Worm (Caenorhabditis elegans): Measurements from ENCODE around the gene tbx-36.

tbx-36 gene

DNA sequence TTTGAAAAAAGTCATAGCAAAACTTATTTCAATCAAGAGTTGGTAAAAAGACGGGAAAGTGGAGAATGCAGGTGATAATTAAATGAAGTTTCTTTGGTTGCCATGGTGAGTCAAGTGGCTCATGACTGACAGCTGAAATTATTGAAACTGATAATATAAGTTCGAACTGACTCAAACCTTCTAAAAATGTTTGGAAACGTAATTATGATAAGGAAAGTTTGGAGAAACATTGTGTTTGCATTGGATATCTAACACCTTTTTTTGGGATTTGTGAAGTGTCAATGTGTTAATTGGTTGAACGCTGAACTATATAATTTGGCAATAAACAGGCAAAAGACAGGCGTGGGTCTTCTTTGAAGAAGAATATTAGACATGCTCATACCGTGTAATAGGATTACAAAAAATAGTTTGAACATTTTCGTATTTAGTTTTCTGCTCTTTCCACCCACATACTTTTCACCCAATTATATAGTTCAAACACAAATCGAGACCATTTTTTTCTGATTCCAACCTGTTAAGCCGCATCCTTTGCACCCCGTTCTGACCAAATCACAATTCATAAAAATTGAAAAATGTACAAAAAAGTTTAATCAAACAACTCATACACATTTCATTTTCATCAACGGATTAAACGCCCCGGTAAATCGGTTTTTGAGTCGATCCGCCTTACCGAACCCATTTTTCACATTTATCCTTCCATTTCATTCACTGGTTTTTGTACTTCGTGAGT is 24.9 kb upstream of the tbx-36 start, which contains the start of the genes srlf-33 and srlf-32:
Gene srlf-33 (minus strand): TSS at position 101 of the 730 bp plus-strand sequence.
Gene srlf-32 (plus strand): TSS at position 680 of the 730 bp plus-strand sequence.
- TF ChIP-seq F57C9.4 (tag; optimal IDR thresholded peaks at IDR 0.05), result no peak
- no peak for TF ChIP-seq ztf-22 (GFP tag; optimal IDR thresholded peaks at IDR 0.05)
- no peak for TF ChIP-seq let-607 (tag; optimal IDR thresholded peaks at IDR 0.05)
- TF ChIP-seq hmg-20 (GFP tag; IDR thresholded peaks at IDR 0.05), result no peak
- TF ChIP-seq F37B4.10 (GFP tag; IDR thresholded peaks at IDR 0.05), result no peak
- no peak for TF ChIP-seq lin-26 (GFP tag; IDR thresholded peaks at IDR 0.05)
- no peak for TF ChIP-seq ztf-25 (GFP tag; IDR thresholded peaks at IDR 0.05)
- no peak for TF ChIP-seq nhr-27 (tag; optimal IDR thresholded peaks at IDR 0.05)
- no peak for TF ChIP-seq attf-5 (GFP tag; optimal IDR thresholded peaks at IDR 0.05)
- TF ChIP-seq bed-2 (GFP tag; IDR thresholded peaks at IDR 0.05), result no peak
- TF ChIP-seq pbrm-1 (GFP tag; IDR thresholded peaks at IDR 0.05), result no peak
- TF ChIP-seq ZK185.1 (tag; optimal IDR thresholded peaks at IDR 0.05; ENCODE audit: poor library complexity, severe bottlenecking), result no peak
- TF ChIP-seq rec-8 (tag; optimal IDR thresholded peaks at IDR 0.05), result no peak
- no peak for TF ChIP-seq dpl-1 (GFP tag; optimal IDR thresholded peaks at IDR 0.05)
- no peak for TF ChIP-seq rcor-1 (GFP tag; IDR thresholded peaks at IDR 0.05)
- TF ChIP-seq dox-1 (GFP tag; IDR thresholded peaks at IDR 0.05), result no peak
- TF ChIP-seq nhr-80 (tag; optimal IDR thresholded peaks at IDR 0.05), result no peak
- no peak for TF ChIP-seq nfyb-1 (GFP tag; IDR thresholded peaks at IDR 0.05)

DNA sequence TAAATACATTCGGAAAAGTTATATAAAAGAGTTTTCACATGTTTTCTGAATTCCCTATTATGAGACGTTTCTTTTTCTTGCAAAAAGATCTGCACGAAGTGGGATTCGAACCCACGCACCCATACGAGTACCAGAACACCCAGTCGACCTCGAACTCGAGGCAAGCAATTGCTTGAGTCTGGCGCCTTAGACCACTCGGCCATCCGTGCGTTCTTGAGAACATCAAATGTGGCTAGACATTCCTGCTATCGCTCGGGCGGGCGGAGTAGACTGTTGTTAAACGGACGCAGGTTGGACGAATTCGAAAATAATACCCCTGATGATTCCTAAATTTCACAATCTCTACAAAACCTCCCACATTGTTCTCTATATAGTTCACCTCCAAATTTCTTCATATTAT is 22.0 kb upstream of the tbx-36 start:
- TF ChIP-seq ztf-28 (GFP tag; IDR thresholded peaks at IDR 0.05) (no peak), lin-26 (GFP tag; IDR thresholded peaks at IDR 0.05) (peak; percentile 51; the same call in 1 of the 2 replicates), Y95B8A.8 (GFP tag; IDR thresholded peaks at IDR 0.05) (0 out of 2 replicates have a peak, but pooled peaks have one; percentile 49), nfyb-1 (GFP tag; IDR thresholded peaks at IDR 0.05) (peak; percentile 48; the same call in 1 of the 2 replicates), Y79H2A.3 (GFP tag; conservative IDR thresholded peaks at IDR 0.05) (no peak), D2030.7 (GFP tag; IDR thresholded peaks at IDR 0.05) (peak; percentile 62; the same call in 1 of the 2 replicates), C17E4.6 (GFP tag; IDR thresholded peaks at IDR 0.05) (no peak), pbrm-1 (GFP tag; IDR thresholded peaks at IDR 0.05) (peak; percentile 78), ztf-6 (GFP tag; IDR thresholded peaks at IDR 0.05) (0 out of 2 replicates have a peak, but pooled peaks have one; percentile 38), snpc-4 (GFP tag; optimal IDR thresholded peaks at IDR 0.05) (peak; percentile 28), snpc-4 (tag; optimal IDR thresholded peaks at IDR 0.05) (peak in 3 of 4 experiments; percentile 29 to 75 (median 58)), Y56A3A.18 (GFP tag; IDR thresholded peaks at IDR 0.05) (0 out of 2 replicates have a peak, but pooled peaks have one; percentile 68), rpc-1 (optimal IDR thresholded peaks at IDR 0.05) (peak; percentile 64), rpc-1 (tag; optimal IDR thresholded peaks at IDR 0.05) (peak; percentile 78), die-1 (tag; optimal IDR thresholded peaks at IDR 0.05) (peak; percentile 63), ama-1 (optimal IDR thresholded peaks at IDR 0.05) (no peak), ama-1 (GFP tag; optimal IDR thresholded peaks at IDR 0.05) (peak in 1 of 2 experiments; percentile 8), mes-4 (tag; optimal IDR thresholded peaks at IDR 0.05) (peak; percentile 8), ztf-18 (tag; optimal IDR thresholded peaks at IDR 0.05) (peak; percentile 60), hrde-1 (tag; optimal IDR thresholded peaks at IDR 0.05; ENCODE audit: borderline replicate concordance) (peak; percentile 44), K12H6.12 (tag; optimal IDR thresholded peaks at IDR 0.05) (peak; percentile 30), ZK185.1 (tag; optimal IDR thresholded peaks at IDR 0.05; ENCODE audit: poor library complexity, severe bottlenecking) (peak; percentile 59), B0261.1 (tag; optimal IDR thresholded peaks at IDR 0.05) (peak; percentile 87), ztf-26 (tag; optimal IDR thresholded peaks at IDR 0.05) (peak; percentile 18), attf-6 (GFP tag; IDR thresholded peaks at IDR 0.05) (peak; percentile 65; the same call in 1 of the 2 replicates), madf-10 (tag; optimal IDR thresholded peaks at IDR 0.05) (peak; percentile 12), egl-44 (GFP tag; IDR thresholded peaks at IDR 0.05) (no peak), ceh-27 (GFP tag; optimal IDR thresholded peaks at IDR 0.05) (peak; percentile 58), nhr-80 (tag; optimal IDR thresholded peaks at IDR 0.05) (peak; percentile 26), madf-6 (GFP tag; IDR thresholded peaks at IDR 0.05) (peak; percentile 63), F10E7.11 (tag; optimal IDR thresholded peaks at IDR 0.05) (no peak), tbp1 (GFP tag; optimal IDR thresholded peaks at IDR 0.05) (peak; percentile 97), madf-3 (GFP tag; IDR thresholded peaks at IDR 0.05) (0 out of 2 replicates have a peak, but pooled peaks have one; percentile 56)

All from whole organism, young adult.